Fruit fly (Drosophila melanogaster): ENCODE data around the gene CG5391.

Gene CG5391

DNA sequence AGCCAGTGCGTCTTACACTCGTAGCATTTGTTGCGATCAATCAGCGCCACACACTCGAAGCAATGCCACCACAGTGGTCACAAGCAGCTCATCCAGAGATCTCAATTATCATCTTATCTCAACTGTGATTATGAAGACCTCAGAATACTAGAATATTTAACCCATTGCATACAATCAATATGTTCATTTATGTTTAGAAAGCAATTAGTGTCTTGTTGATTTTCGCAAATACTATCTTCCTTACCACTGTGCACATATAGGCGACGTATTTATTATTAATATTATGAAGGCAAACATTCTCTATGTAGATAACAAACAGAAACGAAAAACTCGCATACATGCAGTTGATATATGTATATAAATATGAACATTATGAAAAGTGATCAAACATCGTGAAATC lies 24.9 kb upstream of the CG5391 start (continued):
- TF ChIP-seq Dad (GFP tag; optimal IDR thresholded peaks at IDR 0.05) (peak; percentile 29), Blimp-1 (GFP tag; optimal IDR thresholded peaks at IDR 0.05) (peak; percentile 88), z (GFP tag; IDR thresholded peaks at IDR 0.05) (no peak), Fer2 (tag; optimal IDR thresholded peaks at IDR 0.05) (no peak), CG16863 (GFP tag; optimal IDR thresholded peaks at IDR 0.05) (peak; percentile 64), CG10147 (GFP tag; optimal IDR thresholded peaks at IDR 0.05) (peak; percentile 40), CG15696 (tag; optimal IDR thresholded peaks at IDR 0.05) (peak; percentile 89), CG17328 (GFP tag; IDR thresholded peaks at IDR 0.05) (peak; percentile 79), CG4820 (GFP tag; optimal IDR thresholded peaks at IDR 0.05) (peak; percentile 79), Sry-δ (GFP tag; optimal IDR thresholded peaks at IDR 0.05) (peak; percentile 32), wdn (GFP tag; IDR thresholded peaks at IDR 0.05) (0 out of 2 replicates have a peak, but pooled peaks have one; percentile 11), slbo (GFP tag; IDR thresholded peaks at IDR 0.05) (peak; percentile 48; the same call in 1 of the 2 replicates), CG12744 (GFP tag; optimal IDR thresholded peaks at IDR 0.05) (peak; percentile 34), Fer1 (GFP tag; optimal IDR thresholded peaks at IDR 0.05) (peak; percentile 40), CG12659 (GFP tag; optimal IDR thresholded peaks at IDR 0.05) (peak; percentile 54), caup (GFP tag; optimal IDR thresholded peaks at IDR 0.05; ENCODE audit: severe bottlenecking) (peak; percentile 43), scrt (GFP tag; optimal IDR thresholded peaks at IDR 0.05) (peak; percentile 6), CG10565 (GFP tag; optimal IDR thresholded peaks at IDR 0.05) (peak; percentile 12), ro (GFP tag; IDR thresholded peaks at IDR 0.05) (0 out of 2 replicates have a peak, but pooled peaks have one; percentile 40), CG15073 (GFP tag; optimal IDR thresholded peaks at IDR 0.05) (peak; percentile 10), bcd (GFP tag; optimal IDR thresholded peaks at IDR 0.05) (peak; percentile 62), CG30431 (GFP tag; optimal IDR thresholded peaks at IDR 0.05) (peak; percentile 37), Atf-2 (GFP tag; optimal IDR thresholded peaks at IDR 0.05) (peak; percentile 61), Hand (GFP tag; optimal IDR thresholded peaks at IDR 0.05) (no peak), CG3407 (GFP tag; optimal IDR thresholded peaks at IDR 0.05) (peak; percentile 83), disco-r (GFP tag; optimal IDR thresholded peaks at IDR 0.05) (no peak), wor (GFP tag; IDR thresholded peaks at IDR 0.05) (0 out of 2 replicates have a peak, but pooled peaks have one; percentile 16), otp (GFP tag; IDR thresholded peaks at IDR 0.05) (peak; percentile 61; the same call in 2 of the 3 replicates), CG32532 (GFP tag; IDR thresholded peaks at IDR 0.05) (peak; percentile 73), zen (tag; optimal IDR thresholded peaks at IDR 0.05) (peak; percentile 72), dm (GFP tag; optimal IDR thresholded peaks at IDR 0.05) (no peak), Oaz (GFP tag; IDR thresholded peaks at IDR 0.05) (no peak), CG9932 (GFP tag; IDR thresholded peaks at IDR 0.05) (no peak), CG8944 (GFP tag; optimal IDR thresholded peaks at IDR 0.05) (peak; percentile 53), GATAe (GFP tag; conservative IDR thresholded peaks at IDR 0.05) (0 out of 2 replicates have a peak, but pooled peaks have one; percentile 14), Mrtf (GFP tag; IDR thresholded peaks at IDR 0.05) (peak; percentile 61; the same call in 2 of the 3 replicates), Trl (optimal IDR thresholded peaks at IDR 0.05) (no peak), Trl (GFP tag; optimal IDR thresholded peaks at IDR 0.05) (peak; percentile 76), CG1603 (tag; optimal IDR thresholded peaks at IDR 0.05) (peak; percentile 85), tin (GFP tag; optimal IDR thresholded peaks at IDR 0.05) (peak; percentile 49), h (optimal IDR thresholded peaks at IDR 0.05) (no peak), Dek (tag; optimal IDR thresholded peaks at IDR 0.05) (peak; percentile 17), stc (GFP tag; IDR thresholded peaks at IDR 0.05) (peak; percentile 62), CG13624 (GFP tag; optimal IDR thresholded peaks at IDR 0.05) (peak; percentile 27), Mes4 (GFP tag; optimal IDR thresholded peaks at IDR 0.05) (peak; percentile 62), dati (GFP tag; IDR thresholded peaks at IDR 0.05) (no peak), CG4404 (GFP tag; IDR thresholded peaks at IDR 0.05) (0 out of 2 replicates have a peak, but pooled peaks have one; percentile 17), H2.0 (GFP tag; IDR thresholded peaks at IDR 0.05) (peak; percentile 40; the same call in 1 of the 2 replicates), CG8089 (GFP tag; optimal IDR thresholded peaks at IDR 0.05) (peak; percentile 59), tll (GFP tag; optimal IDR thresholded peaks at IDR 0.05) (no peak), oc (tag; optimal IDR thresholded peaks at IDR 0.05) (peak; percentile 86)

Data from whole organism, embryonic.